Worm (Caenorhabditis elegans): ENCODE measurements around the gene C47E8.1.

ce11 chrV:14631588-14631987, 34.2 kb upstream of the C47E8.1 start, which contains the start of gene F43D2.3:
- TF ChIP-seq nhr-11 (tag; optimal IDR thresholded peaks at IDR 0.05): no peak
- TF ChIP-seq eyg-1 (tag; optimal IDR thresholded peaks at IDR 0.05): no peak
- TF ChIP-seq ceh-45 (GFP tag; IDR thresholded peaks at IDR 0.05): no peak
- no peak for TF ChIP-seq npax-4 (tag; optimal IDR thresholded peaks at IDR 0.05)
- no peak for TF ChIP-seq lin-11 (tag; optimal IDR thresholded peaks at IDR 0.05)
- no peak for TF ChIP-seq hlh-15 (tag; optimal IDR thresholded peaks at IDR 0.05)
- TF ChIP-seq odd-2 (tag; optimal IDR thresholded peaks at IDR 0.05): no peak
- no peak for TF ChIP-seq rnt-1 (tag; optimal IDR thresholded peaks at IDR 0.05)
- no peak for TF ChIP-seq unc-86 (tag; optimal IDR thresholded peaks at IDR 0.05)
- no peak for TF ChIP-seq pha-4 (tag; optimal IDR thresholded peaks at IDR 0.05)
